Fruit fly (Drosophila melanogaster) whole organism, embryonic: ENCODE measurements around the gene CG32813.
A peak's percentile ranks its signal among the peaks of the same experiment; 100 is the strongest.

Experiments used
- Bgb ChIP-seq: fragments of 200-800 bp; sonication (Bioruptor generic); IDR thresholded peaks from 2 replicates; pipeline ENCODE4 v1.3.6; 2022; ENCODE audit warnings: missing biosample characterization, missing genetic modification characterization; ENCODE audit not compliant: partially characterized antibody
- Bteb2 ChIP-seq: fragments of 200-800 bp; sonication (Bioruptor generic); optimal IDR thresholded peaks from 2 replicates; lab custom pipeline; 2016; ENCODE audit warnings: missing biosample characterization, missing genetic modification characterization
- CG10147 ChIP-seq: fragments of 200-800 bp; sonication (Bioruptor generic); optimal IDR thresholded peaks from 2 replicates; lab custom pipeline; 2019; ENCODE audit warnings: missing biosample characterization, mild to moderate bottlenecking, missing genetic modification characterization, moderate library complexity
- CG10543 ChIP-seq: fragments of 200-800 bp; sonication (Bioruptor generic); optimal IDR thresholded peaks from 3 replicates; lab custom pipeline; 2017; ENCODE audit warnings: missing biosample characterization, mild to moderate bottlenecking, missing genetic modification characterization, moderate library complexity
- CG10565 ChIP-seq: fragments of 200-800 bp; sonication (Bioruptor generic); optimal IDR thresholded peaks from 3 replicates; lab custom pipeline; 2016; ENCODE audit warnings: missing biosample characterization, mild to moderate bottlenecking, missing genetic modification characterization
- CG10654 ChIP-seq: fragments of 200-800 bp; sonication (Bioruptor generic); optimal IDR thresholded peaks from 2 replicates; lab custom pipeline; 2016; ENCODE audit warnings: missing biosample characterization, missing genetic modification characterization
- CG12942 ChIP-seq: fragments of 200-800 bp; sonication (Bioruptor generic); optimal IDR thresholded peaks from 3 replicates; lab custom pipeline; 2016; ENCODE audit warnings: missing biosample characterization, missing genetic modification characterization
- CG13123 ChIP-seq: fragments of 200-800 bp; sonication (Bioruptor generic); optimal IDR thresholded peaks from 2 replicates; lab custom pipeline; 2016; ENCODE audit warnings: missing biosample characterization, missing genetic modification characterization
- CG14965 ChIP-seq: fragments of 200-800 bp; sonication (Bioruptor generic); optimal IDR thresholded peaks from 2 replicates; lab custom pipeline; 2016; ENCODE audit warnings: missing biosample characterization, missing genetic modification characterization, borderline replicate concordance
- CG15073 ChIP-seq: fragments of 200-800 bp; sonication (Bioruptor generic); optimal IDR thresholded peaks from 2 replicates; lab custom pipeline; 2016; ENCODE audit warnings: missing biosample characterization, missing genetic modification characterization
- CG15514 ChIP-seq: fragments of 200-800 bp; sonication (Bioruptor generic); optimal IDR thresholded peaks from 3 replicates; lab custom pipeline; 2017; ENCODE audit warnings: missing biosample characterization, missing genetic modification characterization, mild to moderate bottlenecking, moderate library complexity, missing genetic modification reagents
- CG17361 ChIP-seq: fragments of 200-800 bp; sonication (Bioruptor generic); IDR thresholded peaks from 3 replicates; pipeline ENCODE4 v1.3.6; 2022; ENCODE audit warnings: missing biosample characterization, missing genetic modification characterization
- CG17612 ChIP-seq: fragments of 200-800 bp; sonication (Bioruptor generic); IDR thresholded peaks from 2 replicates; pipeline ENCODE4 v1.3.6; 2022; ENCODE audit warnings: missing biosample characterization, missing genetic modification characterization
- CG17802 ChIP-seq: fragments of 200-800 bp; sonication (Bioruptor generic); optimal IDR thresholded peaks from 2 replicates; lab custom pipeline; 2018; ENCODE audit warnings: missing biosample characterization, mild to moderate bottlenecking, missing genetic modification characterization, moderate library complexity
- CG3726 ChIP-seq: fragments of 200-800 bp; sonication (Bioruptor generic); IDR thresholded peaks from 3 replicates; pipeline ENCODE4, ENCODE4 v1.3.6; 2022; ENCODE audit warnings: missing biosample characterization, missing genetic modification characterization
- CG3838 ChIP-seq: fragments of 200-800 bp; sonication (Bioruptor generic); optimal IDR thresholded peaks from 3 replicates; lab custom pipeline; 2016; ENCODE audit warnings: missing biosample characterization, missing genetic modification characterization
- CG4360 ChIP-seq: fragments of 200-800 bp; sonication (Bioruptor generic); IDR thresholded peaks from 2 replicates; pipeline ENCODE4 v1.3.6; 2022; ENCODE audit warnings: missing biosample characterization, missing genetic modification characterization
- CG43689 ChIP-seq: fragments of 200-800 bp; sonication (Bioruptor generic); IDR thresholded peaks from 2 replicates; pipeline ENCODE4 v1.3.6; 2022; ENCODE audit warnings: missing biosample characterization, missing genetic modification characterization
- CG6254 ChIP-seq: fragments of 200-800 bp; sonication (Bioruptor generic); optimal IDR thresholded peaks from 3 replicates; lab custom pipeline; 2017; ENCODE audit warnings: mild to moderate bottlenecking, missing biosample characterization, missing genetic modification reagents, missing genetic modification characterization
- CG6654 ChIP-seq: fragments of 200-800 bp; sonication (Bioruptor generic); optimal IDR thresholded peaks from 2 replicates; lab custom pipeline; 2017; ENCODE audit warnings: missing biosample characterization, mild to moderate bottlenecking, missing genetic modification characterization
- CG6765 ChIP-seq: fragments of 200-800 bp; sonication (Bioruptor generic); optimal IDR thresholded peaks from 3 replicates; lab custom pipeline; 2017; ENCODE audit warnings: missing biosample characterization, mild to moderate bottlenecking, missing genetic modification characterization
- CG7786 ChIP-seq: fragments of 200-800 bp; sonication (Bioruptor generic); optimal IDR thresholded peaks from 2 replicates; lab custom pipeline; 2016; ENCODE audit warnings: missing biosample characterization, missing genetic modification characterization
- CG7963 ChIP-seq: fragments of 200-800 bp; sonication (Bioruptor generic); IDR thresholded peaks from 3 replicates; pipeline ENCODE4 v1.3.6; 2022; ENCODE audit warnings: missing biosample characterization, missing genetic modification characterization; ENCODE audit not compliant: partially characterized antibody
- CG8281 ChIP-seq: fragments of 200-800 bp; sonication (Bioruptor generic); optimal IDR thresholded peaks from 2 replicates; lab custom pipeline; 2018; ENCODE audit warnings: missing biosample characterization, mild to moderate bottlenecking, missing genetic modification characterization, moderate library complexity
- CG9215 ChIP-seq: fragments of 200-800 bp; sonication (Bioruptor generic); IDR thresholded peaks from 2 replicates; pipeline ENCODE4 v1.3.6; 2022; ENCODE audit warnings: missing biosample characterization, missing genetic modification characterization
- CkIIα-i1 ChIP-seq: fragments of 200-800 bp; sonication (Bioruptor generic); IDR thresholded peaks from 2 replicates; pipeline ENCODE4 v1.3.6; 2022; ENCODE audit warnings: missing biosample characterization, missing genetic modification characterization
- Drgx ChIP-seq: fragments of 200-800 bp; sonication (Bioruptor generic); IDR thresholded peaks from 2 replicates; pipeline ENCODE4 v1.3.6; 2022; ENCODE audit warnings: missing biosample characterization, missing genetic modification characterization
- HLH4C ChIP-seq: fragments of 200-800 bp; sonication (Bioruptor generic); IDR thresholded peaks from 3 replicates; pipeline ENCODE4 v1.3.6; 2022; ENCODE audit warnings: missing biosample characterization, missing genetic modification characterization; ENCODE audit not compliant: partially characterized antibody
- HLHmδ ChIP-seq: fragments of 200-800 bp; sonication (Bioruptor generic); optimal IDR thresholded peaks from 2 replicates; lab custom pipeline; 2018; ENCODE audit warnings: missing biosample characterization, mild to moderate bottlenecking, missing genetic modification characterization, moderate library complexity
- Hr51 ChIP-seq, 2 experiments: fragments of 200-800 bp; sonication (Bioruptor generic); optimal IDR thresholded peaks; 2 replicates in 1 of 2; 3 replicates in 1 of 2; lab custom pipeline; 2016 to 2018; ENCODE audit warnings: missing biosample characterization in 2 of 2, missing genetic modification characterization in 2 of 2, mild to moderate bottlenecking in 1 of 2, moderate library complexity in 1 of 2
- MTF-1 ChIP-seq: fragments of 200-800 bp; sonication (Bioruptor generic); optimal IDR thresholded peaks from 2 replicates; lab custom pipeline; 2018; ENCODE audit warnings: missing biosample characterization, mild to moderate bottlenecking, missing genetic modification characterization, borderline replicate concordance
- Nf-YC ChIP-seq: fragments of 200-800 bp; optimal IDR thresholded peaks from 3 replicates; lab custom pipeline; 2019; ENCODE audit warnings: missing biosample characterization, mild to moderate bottlenecking, missing genetic modification characterization, moderate library complexity
- PHDP ChIP-seq: fragments of 200-800 bp; sonication (Bioruptor generic); optimal IDR thresholded peaks from 3 replicates; lab custom pipeline; 2018; ENCODE audit warnings: missing biosample characterization, mild to moderate bottlenecking, missing genetic modification characterization, moderate library complexity
- Sin3A ChIP-seq: fragments of >200 bp; optimal IDR thresholded peaks from 2 replicates; lab custom pipeline; 2018
- abd-A ChIP-seq: fragments of 200-800 bp; sonication (Bioruptor generic); optimal IDR thresholded peaks from 3 replicates; lab custom pipeline; 2019; ENCODE audit warnings: missing biosample characterization, mild to moderate bottlenecking, missing genetic modification characterization, moderate library complexity
- ase ChIP-seq: fragments of 200-800 bp; sonication (Bioruptor generic); IDR thresholded peaks from 3 replicates; pipeline ENCODE4 v1.3.6; 2022; ENCODE audit warnings: missing biosample characterization, missing genetic modification characterization
- ems ChIP-seq: fragments of 200-800 bp; sonication (Bioruptor generic); optimal IDR thresholded peaks from 3 replicates; lab custom pipeline; 2016; ENCODE audit warnings: missing biosample characterization, missing genetic modification characterization
- fru ChIP-seq: fragments of >200 bp; optimal IDR thresholded peaks from 2 replicates; lab custom pipeline; 2017
- gce ChIP-seq: fragments of 200-800 bp; sonication (Bioruptor generic); IDR thresholded peaks from 3 replicates; pipeline ENCODE4 v1.3.6; 2022; ENCODE audit warnings: missing biosample characterization, missing genetic modification characterization
- grau ChIP-seq: fragments of 200-800 bp; optimal IDR thresholded peaks from 3 replicates; lab custom pipeline; 2019; ENCODE audit warnings: missing biosample characterization, mild to moderate bottlenecking, missing genetic modification characterization, moderate library complexity
- gsb-n ChIP-seq: fragments of 200-800 bp; sonication (Bioruptor generic); optimal IDR thresholded peaks from 3 replicates; lab custom pipeline; 2018; ENCODE audit warnings: missing biosample characterization, mild to moderate bottlenecking, missing genetic modification characterization
- lola ChIP-seq, 3 experiments: fragments of >200 bp in 2 of 3; fragments of 200-800 bp in 1 of 3; sonication (Bioruptor generic) in 1 of 3; optimal IDR thresholded peaks; 2 replicates each; lab custom pipeline; 2017 to 2019; ENCODE audit warnings: missing biosample characterization in 3 of 3, missing genetic modification characterization in 3 of 3, mild to moderate bottlenecking in 1 of 3, moderate library complexity in 1 of 3
- nerfin-1 ChIP-seq: fragments of 200-800 bp; sonication (Bioruptor generic); optimal IDR thresholded peaks from 3 replicates; lab custom pipeline; 2019; ENCODE audit warnings: missing biosample characterization, mild to moderate bottlenecking, missing genetic modification characterization, moderate library complexity
- nmo ChIP-seq: fragments of 200-800 bp; sonication (Bioruptor generic); optimal IDR thresholded peaks from 2 replicates; lab custom pipeline; 2018; ENCODE audit warnings: missing biosample characterization, mild to moderate bottlenecking, missing genetic modification characterization, moderate library complexity
- onecut ChIP-seq: fragments of 200-800 bp; sonication (Bioruptor generic); IDR thresholded peaks from 2 replicates; pipeline ENCODE4 v1.3.6; 2022; ENCODE audit warnings: missing biosample characterization, missing genetic modification characterization
- pan ChIP-seq, 4 experiments: fragments of >200 bp in 3 of 4; fragments of 200-800 bp in 1 of 4; sonication (Bioruptor generic) in 1 of 4; optimal IDR thresholded peaks in 3 of 4; IDR thresholded peaks in 1 of 4; 2 replicates each; pipeline versions ENCODE4 v1.3.6 to Lab custom; 2017 to 2022; ENCODE audit warnings: missing biosample characterization in 2 of 4, missing genetic modification characterization in 2 of 4, mixed read lengths in 1 of 4
- pnt ChIP-seq: fragments of 200-800 bp; sonication (Bioruptor generic); optimal IDR thresholded peaks from 3 replicates; lab custom pipeline; 2016; ENCODE audit warnings: missing biosample characterization, missing genetic modification characterization
- vnd ChIP-seq: fragments of 200-800 bp; sonication (Bioruptor generic); IDR thresholded peaks from 3 replicates; pipeline ENCODE4 v1.3.6; 2022; ENCODE audit warnings: missing biosample characterization, missing genetic modification characterization; ENCODE audit not compliant: partially characterized antibody

CG32813 gene

dm6 chrX:1370104-1370802 lies 10.5 kb upstream of the CG32813 start, which contains the start of gene ssx (continued):
- TF ChIP-seq CkIIα-i1 (GFP tag; lab: Robert Waterston, UW) (no peak), CG13123 (GFP tag; lab: Kevin White, UChicago) (no peak), lola (GFP tag; optimal IDR thresholded peaks at IDR 0.05; lab: Kevin White, UChicago) (peak in 1 of 3 experiments; percentile 11), CG8281 (tag; lab: Kevin White, UChicago) (peak; percentile 94), vnd (GFP tag; lab: Robert Waterston, UW) (peak; percentile 89), CG15514 (peak; percentile 98), ase (GFP tag; lab: Robert Waterston, UW) (no peak; the same call in 2 of the 3 replicates), CG4360 (no peak), pnt (peak; percentile 32), CG12942 (GFP tag; lab: Kevin White, UChicago) (peak; percentile 39), CG6654 (GFP tag; lab: Kevin White, UChicago) (no peak), Drgx (GFP tag; lab: Robert Waterston, UW) (peak; percentile 64), CG6254 (GFP tag; lab: Kevin White, UChicago) (no peak), onecut (0 out of 2 replicates have a peak, but pooled peaks have one; percentile 19), Hr51 (GFP tag; optimal IDR thresholded peaks at IDR 0.05; lab: Kevin White, UChicago) (peak in 1 of 2 experiments; percentile 32), HLH4C (GFP tag; lab: Robert Waterston, UW) (peak; percentile 97), Sin3A (lab: Kevin White, UChicago) (peak; percentile 82), PHDP (tag; lab: Kevin White, UChicago) (peak; percentile 20), CG3838 (GFP tag; lab: Kevin White, UChicago) (no peak), abd-A (tag; lab: Kevin White, UChicago) (no peak), MTF-1 (GFP tag; lab: Kevin White, UChicago) (no peak), CG3726 (no peak), HLHmδ (GFP tag; lab: Kevin White, UChicago) (no peak), CG14965 (no peak), CG10147 (GFP tag; lab: Kevin White, UChicago) (no peak), CG17802 (tag; lab: Kevin White, UChicago) (no peak), fru (lab: Kevin White, UChicago) (no peak), CG17612 (GFP tag; lab: Robert Waterston, UW) (no peak), CG6765 (GFP tag; lab: Kevin White, UChicago) (no peak), ems (peak; percentile 17), CG15073 (GFP tag; lab: Kevin White, UChicago) (no peak), nmo (GFP tag; lab: Kevin White, UChicago) (peak; percentile 19), CG10543 (GFP tag; lab: Kevin White, UChicago) (no peak), Bgb (GFP tag; lab: Robert Waterston, UW) (peak; percentile 85), nerfin-1 (tag; lab: Kevin White, UChicago) (no peak), Bteb2 (GFP tag; lab: Kevin White, UChicago) (peak; percentile 22), CG10565 (GFP tag; lab: Kevin White, UChicago) (no peak), CG9215 (GFP tag; lab: Robert Waterston, UW) (no peak), Nf-YC (no peak), CG43689 (peak; percentile 50; the same call in 1 of the 2 replicates), CG10654 (GFP tag; lab: Kevin White, UChicago) (peak; percentile 4), CG7963 (GFP tag; lab: Robert Waterston, UW) (peak; percentile 89; the same call in 2 of the 3 replicates), pan (optimal IDR thresholded peaks at IDR 0.05; lab: Kevin White, UChicago) (no peak), pan (GFP tag; optimal IDR thresholded peaks at IDR 0.05 in 1 of 2, IDR thresholded peaks at IDR 0.05 in 1 of 2) (peak in 1 of 2 experiments; percentile 60), CG17361 (GFP tag; lab: Robert Waterston, UW) (0 out of 3 replicates have a peak, but pooled peaks have one; percentile 16), grau (tag; lab: Kevin White, UChicago) (peak; percentile 39), CG7786 (no peak), gsb-n (no peak), gce (GFP tag; lab: Robert Waterston, UW) (no peak)
